Worm (Caenorhabditis elegans) whole organism, mixed stage, embryonic: ENCODE measurements around the gene T27E7.9.

Experiments used
- flh-1 ChIP-seq: fragments of 200-800 bp; sonication (Bioruptor generic); optimal IDR thresholded peaks from 2 replicates; lab custom pipeline; 2018; ENCODE audit warnings: mild to moderate bottlenecking, missing genetic modification characterization, moderate library complexity, missing compliant biosample characterization
- mab-5 ChIP-seq: fragments of 150-350 bp; optimal IDR thresholded peaks from 2 replicates; lab custom pipeline; 2014; ENCODE audit warnings: missing biosample characterization, missing genetic modification characterization
- mep-1 ChIP-seq: fragments of 150-350 bp; optimal IDR thresholded peaks from 2 replicates; lab custom pipeline; 2017; ENCODE audit warnings: missing biosample characterization, missing genetic modification reagents, missing genetic modification characterization, inconsistent platforms

DNA sequence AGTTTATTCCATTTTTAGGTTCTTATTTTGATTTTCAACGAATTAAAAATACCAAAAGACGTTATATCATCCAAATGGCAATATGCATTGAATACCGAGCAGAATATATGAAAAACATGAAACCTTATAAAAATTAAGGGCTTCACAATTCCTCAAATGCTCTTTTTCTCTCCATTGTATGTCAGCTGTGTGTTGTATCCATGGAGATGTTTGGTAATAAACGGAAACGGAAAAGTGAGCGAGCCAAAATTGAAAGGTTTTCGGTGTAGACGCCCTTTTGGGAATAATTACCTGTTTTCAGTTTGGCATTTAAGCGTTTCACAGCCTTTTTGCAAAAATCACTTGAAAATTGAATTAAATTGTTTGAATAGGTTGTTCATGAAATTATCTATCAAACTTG, 8.4 kb upstream of the T27E7.9 start:
- TF ChIP-seq flh-1 (no peak), mep-1 (tag; lab: Kevin White, UChicago) (no peak), mab-5 (no peak)
